Fruit fly (Drosophila melanogaster): ENCODE measurements around the gene Prx5.

The Prx5 gene

DNA sequence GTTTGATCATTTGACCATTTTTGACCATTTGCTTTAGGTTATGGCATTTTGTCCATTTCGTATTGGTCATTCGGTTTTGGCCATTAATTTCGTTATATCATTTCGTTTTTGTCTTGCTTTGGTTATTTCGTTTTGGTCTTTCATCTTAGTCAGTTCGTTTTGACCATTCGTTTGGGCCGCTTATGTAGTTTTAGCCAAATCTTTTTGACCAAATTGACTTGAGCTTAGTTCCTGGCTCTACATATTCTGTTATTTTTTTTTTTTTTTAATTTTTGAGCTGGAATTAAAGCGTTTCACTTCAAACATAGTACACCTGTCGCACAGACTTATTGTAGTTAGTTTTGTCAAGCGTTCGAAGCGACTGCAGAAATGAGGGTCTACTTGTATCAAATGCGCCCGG lies 8.7 kb downstream of the Prx5 start, which contains the start of gene CG14315:
TSS of gene CG14315 (plus strand) at position 301 of the 400 bp plus-strand sequence.
- no peak for TF ChIP-seq psq (optimal IDR thresholded peaks at IDR 0.05)
- TF ChIP-seq Myc (optimal IDR thresholded peaks at IDR 0.05) = no peak
- no peak for TF ChIP-seq insv (optimal IDR thresholded peaks at IDR 0.05)
- no peak for TF ChIP-seq Sin3A (optimal IDR thresholded peaks at IDR 0.05)
- TF ChIP-seq h (optimal IDR thresholded peaks at IDR 0.05) = no peak
- no peak for TF ChIP-seq ttk (optimal IDR thresholded peaks at IDR 0.05)

DNA sequence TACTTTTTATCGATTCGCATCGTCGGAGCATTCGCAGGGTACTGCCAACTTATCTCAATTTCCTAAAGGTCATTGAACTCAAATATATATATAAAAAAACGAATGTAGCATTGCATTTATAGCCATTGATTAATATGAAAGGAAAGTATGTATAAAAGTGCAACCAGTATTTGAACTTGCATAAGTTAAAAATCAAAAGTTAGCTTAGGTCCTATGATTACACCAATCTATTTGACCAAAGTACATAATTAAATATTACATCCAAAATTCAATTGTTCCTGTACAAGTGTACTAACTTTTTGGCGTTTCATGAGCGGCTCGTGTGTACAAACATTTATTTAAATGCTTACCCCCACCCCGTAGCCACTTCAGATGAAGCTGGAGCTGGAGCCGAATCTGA lies 9.6 kb downstream of the Prx5 start:
- TF ChIP-seq Sin3A (optimal IDR thresholded peaks at IDR 0.05) (no peak), insv (optimal IDR thresholded peaks at IDR 0.05) (no peak), h (optimal IDR thresholded peaks at IDR 0.05) (no peak), Myc (optimal IDR thresholded peaks at IDR 0.05) (no peak), psq (optimal IDR thresholded peaks at IDR 0.05) (no peak), ttk (optimal IDR thresholded peaks at IDR 0.05) (no peak)

DNA sequence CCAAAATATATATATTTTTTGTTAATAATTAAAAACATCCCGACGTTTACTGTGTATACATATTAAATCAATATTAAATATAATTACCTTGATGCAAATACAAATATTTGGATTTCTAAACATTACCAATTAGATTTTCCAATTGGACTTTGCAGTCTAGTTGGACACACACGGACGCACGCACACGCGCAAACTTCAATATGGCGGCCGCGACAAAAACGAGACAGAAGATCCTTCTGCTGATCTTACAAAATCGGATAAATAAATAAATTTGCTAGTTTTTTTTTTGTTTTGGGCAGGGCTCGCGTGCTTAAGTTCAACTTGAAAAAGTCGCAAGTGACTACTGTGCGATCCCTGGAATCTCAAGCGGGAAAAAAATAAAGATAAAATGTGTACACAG lies 10.5 kb downstream of the Prx5 start:
- no peak for TF ChIP-seq h (optimal IDR thresholded peaks at IDR 0.05)
- no peak for TF ChIP-seq Myc (optimal IDR thresholded peaks at IDR 0.05)
- no peak for TF ChIP-seq ttk (optimal IDR thresholded peaks at IDR 0.05)
- no peak for TF ChIP-seq insv (optimal IDR thresholded peaks at IDR 0.05)
- no peak for TF ChIP-seq Sin3A (optimal IDR thresholded peaks at IDR 0.05)
- no peak for TF ChIP-seq psq (optimal IDR thresholded peaks at IDR 0.05)

dm6 chr3R:18153698-18154097 lies 13.4 kb downstream of the Prx5 start:
- TF ChIP-seq Myc (optimal IDR thresholded peaks at IDR 0.05) (no peak), insv (optimal IDR thresholded peaks at IDR 0.05) (no peak), Sin3A (optimal IDR thresholded peaks at IDR 0.05) (no peak), psq (optimal IDR thresholded peaks at IDR 0.05) (no peak), ttk (optimal IDR thresholded peaks at IDR 0.05) (no peak), h (optimal IDR thresholded peaks at IDR 0.05) (no peak)

DNA sequence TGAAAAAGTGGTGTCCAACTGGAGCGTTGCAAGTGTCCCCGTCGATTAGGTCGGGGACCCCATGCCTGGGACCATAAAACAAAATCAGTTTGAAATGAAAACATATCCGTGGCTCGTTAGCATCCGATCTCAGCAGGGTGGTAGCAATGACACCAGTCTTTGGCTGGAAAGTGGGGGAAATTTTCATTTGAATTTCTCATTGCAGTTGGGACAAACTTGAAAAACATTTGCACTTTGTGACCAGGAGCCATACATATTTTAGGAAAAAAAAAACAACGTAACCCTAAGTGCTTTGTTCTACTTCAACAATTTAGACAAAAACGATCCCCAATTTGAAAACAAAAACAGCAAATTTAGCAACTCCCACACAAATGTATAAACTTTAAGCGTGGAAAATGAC lies 15.3 kb downstream of the Prx5 start, which contains the start of gene CG14316:
TSS of gene CG14316 (plus strand) at position 301 of the 400 bp plus-strand sequence.
- TF ChIP-seq Myc (optimal IDR thresholded peaks at IDR 0.05) (no peak), ttk (optimal IDR thresholded peaks at IDR 0.05) (no peak), h (optimal IDR thresholded peaks at IDR 0.05) (no peak), insv (optimal IDR thresholded peaks at IDR 0.05) (no peak), Sin3A (optimal IDR thresholded peaks at IDR 0.05) (no peak), psq (optimal IDR thresholded peaks at IDR 0.05) (no peak)

dm6 chr3R:18146629-18147028 lies 20.4 kb downstream of the Prx5 start:
- TF ChIP-seq ttk (optimal IDR thresholded peaks at IDR 0.05) (no peak), Sin3A (optimal IDR thresholded peaks at IDR 0.05) (no peak), h (optimal IDR thresholded peaks at IDR 0.05) (no peak)

- TF ChIP-seq Sin3A (optimal IDR thresholded peaks at IDR 0.05) = no peak
- no peak for TF ChIP-seq ttk (optimal IDR thresholded peaks at IDR 0.05)
- TF ChIP-seq Myc (optimal IDR thresholded peaks at IDR 0.05) = no peak
- no peak for TF ChIP-seq h (optimal IDR thresholded peaks at IDR 0.05)
- TF ChIP-seq insv (optimal IDR thresholded peaks at IDR 0.05) = no peak
- no peak for TF ChIP-seq psq (optimal IDR thresholded peaks at IDR 0.05)
These were observed 22.2 kb downstream of the Prx5 start for dm6 chr3R:18144853-18145252.

- TF ChIP-seq h (optimal IDR thresholded peaks at IDR 0.05) (no peak), ttk (optimal IDR thresholded peaks at IDR 0.05) (no peak), insv (optimal IDR thresholded peaks at IDR 0.05) (no peak), Myc (optimal IDR thresholded peaks at IDR 0.05) (no peak), Sin3A (optimal IDR thresholded peaks at IDR 0.05) (no peak), psq (optimal IDR thresholded peaks at IDR 0.05) (no peak)
These were observed 36.4 kb downstream of the Prx5 start for dm6 chr3R:18130720-18131119.

dm6 chr3R:18125023-18125630 lies 41.9 kb downstream of the Prx5 start:
- TF ChIP-seq ttk (optimal IDR thresholded peaks at IDR 0.05) (no peak), Myc (optimal IDR thresholded peaks at IDR 0.05) (no peak), h (optimal IDR thresholded peaks at IDR 0.05) (no peak), Sin3A (optimal IDR thresholded peaks at IDR 0.05) (no peak), insv (optimal IDR thresholded peaks at IDR 0.05) (no peak), psq (optimal IDR thresholded peaks at IDR 0.05) (no peak)

DNA sequence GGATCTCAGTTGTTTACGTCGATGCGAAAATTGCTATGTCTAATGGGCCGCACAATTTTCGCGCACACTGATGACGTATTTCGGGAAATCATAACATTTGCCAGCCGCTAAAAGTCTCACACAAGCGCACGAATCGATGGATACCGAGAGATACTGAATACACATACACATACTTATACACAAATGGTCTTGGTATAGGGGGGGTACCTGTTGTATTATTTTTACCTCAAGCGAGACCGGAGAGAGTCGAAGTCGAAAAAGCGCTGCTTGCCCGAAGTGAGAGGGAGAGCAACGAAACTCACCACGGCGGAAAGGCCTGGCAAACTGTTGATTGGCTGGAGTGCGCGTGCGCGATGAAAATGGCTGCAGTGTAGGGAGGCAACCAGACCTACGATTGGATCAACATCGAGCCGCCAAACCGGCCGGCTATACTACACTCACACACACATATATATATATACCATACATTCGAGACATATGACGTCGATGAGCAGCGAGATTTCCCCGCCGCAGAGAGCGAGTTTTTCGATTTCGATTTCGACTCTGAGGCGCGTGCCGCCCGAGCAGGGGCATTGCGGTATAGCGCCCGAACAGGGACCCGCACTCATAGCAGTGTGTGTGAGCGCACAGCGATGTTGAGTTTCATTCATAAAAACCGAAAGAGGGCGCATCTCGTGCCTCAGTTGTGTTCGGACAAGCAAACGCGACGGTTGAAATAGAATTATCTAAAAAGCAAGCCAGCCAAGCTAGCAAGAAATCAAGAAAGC lies 45.5 kb downstream of the Prx5 start:
- TF ChIP-seq insv (optimal IDR thresholded peaks at IDR 0.05) (no peak), h (optimal IDR thresholded peaks at IDR 0.05) (no peak), Sin3A (optimal IDR thresholded peaks at IDR 0.05) (no peak), Myc (optimal IDR thresholded peaks at IDR 0.05) (no peak), psq (optimal IDR thresholded peaks at IDR 0.05) (no peak), ttk (optimal IDR thresholded peaks at IDR 0.05) (no peak)

dm6 chr3R:18118695-18119094 lies 48.4 kb downstream of the Prx5 start:
- no peak for TF ChIP-seq psq (optimal IDR thresholded peaks at IDR 0.05)
- no peak for TF ChIP-seq insv (optimal IDR thresholded peaks at IDR 0.05)
- TF ChIP-seq h (optimal IDR thresholded peaks at IDR 0.05) = no peak
- TF ChIP-seq Myc (optimal IDR thresholded peaks at IDR 0.05) = no peak
- TF ChIP-seq Sin3A (optimal IDR thresholded peaks at IDR 0.05) = no peak
- no peak for TF ChIP-seq ttk (optimal IDR thresholded peaks at IDR 0.05)

DNA sequence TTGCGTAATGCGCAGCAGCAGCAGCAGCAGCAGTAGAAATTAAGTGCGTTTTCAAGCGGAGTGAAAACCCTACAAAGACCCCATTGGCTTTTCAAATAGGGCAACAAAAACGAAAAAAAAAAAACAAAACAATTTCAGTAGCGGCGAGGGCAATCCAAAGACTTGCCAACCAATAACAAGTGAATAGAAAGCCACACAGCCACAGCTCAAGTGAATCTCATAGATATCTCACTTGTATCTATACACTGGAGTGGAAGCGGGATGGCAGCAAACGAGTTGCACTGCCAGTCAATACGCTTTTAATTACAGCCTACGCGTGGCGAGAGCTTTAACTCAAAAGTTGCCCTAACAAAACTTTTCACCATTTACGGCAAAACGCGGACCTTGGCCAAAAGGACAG lies 48.8 kb downstream of the Prx5 start:
- TF ChIP-seq Myc (optimal IDR thresholded peaks at IDR 0.05) = no peak

DNA sequence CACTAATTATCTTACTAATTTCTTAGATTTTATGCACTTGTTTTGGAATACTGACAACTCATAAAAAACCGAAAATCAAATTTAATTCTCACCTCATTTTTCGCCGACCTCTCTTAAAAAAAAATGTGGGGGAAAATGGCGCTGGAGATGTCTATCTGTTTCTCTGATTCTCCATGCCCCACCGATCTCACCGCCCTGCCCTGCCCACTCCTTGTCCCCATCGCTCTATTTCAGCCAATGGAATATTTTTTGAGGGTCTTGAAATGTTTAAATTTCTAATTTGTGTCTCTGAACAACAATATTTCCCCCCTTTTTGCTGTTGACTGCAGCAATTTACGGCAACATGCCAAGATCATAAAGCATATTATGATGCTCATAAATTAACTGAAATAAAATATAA lies 49.5 kb downstream of the Prx5 start:
- no peak for TF ChIP-seq Myc (optimal IDR thresholded peaks at IDR 0.05)
- no peak for TF ChIP-seq ttk (optimal IDR thresholded peaks at IDR 0.05)
- no peak for TF ChIP-seq h (optimal IDR thresholded peaks at IDR 0.05)
- TF ChIP-seq insv (optimal IDR thresholded peaks at IDR 0.05) = no peak
- no peak for TF ChIP-seq Sin3A (optimal IDR thresholded peaks at IDR 0.05)
- TF ChIP-seq psq (optimal IDR thresholded peaks at IDR 0.05) = no peak
